Fruit fly (Drosophila melanogaster) whole organism, wandering third instar larva: ENCODE data around the gene Rassf.

ENCODE experiments used
- Abd-B ChIP-seq: fragments of >200 bp; optimal IDR thresholded peaks from 2 replicates; lab custom pipeline; 2017; ENCODE audit warnings: missing biosample characterization, missing genetic modification characterization
- CG32264 ChIP-seq: fragments of 200-800 bp; sonication (Bioruptor generic); optimal IDR thresholded peaks from 2 replicates; lab custom pipeline; 2016; ENCODE audit warnings: missing biosample characterization, missing genetic modification characterization
- CG9705 ChIP-seq: fragments of 200-800 bp; sonication (Bioruptor generic); optimal IDR thresholded peaks from 2 replicates; lab custom pipeline; 2018; ENCODE audit warnings: missing biosample characterization, mild to moderate bottlenecking, missing genetic modification characterization
- CrebA ChIP-seq: fragments of 200-800 bp; sonication (Bioruptor generic); optimal IDR thresholded peaks from 2 replicates; lab custom pipeline; 2016; ENCODE audit warnings: missing biosample characterization, mild to moderate bottlenecking, missing genetic modification characterization, borderline replicate concordance
- Dfd ChIP-seq: fragments of >200 bp; optimal IDR thresholded peaks from 2 replicates; lab custom pipeline; 2017; ENCODE audit warnings: missing biosample characterization, missing genetic modification characterization
- Dif ChIP-seq: fragments of 200-275, 200-300 bp; sonication (Bioruptor generic); optimal IDR thresholded peaks from 2 replicates; lab custom pipeline; 2018; ENCODE audit warnings: missing biosample characterization, missing genetic modification characterization; ENCODE audit not compliant: partially characterized antibody
- GATAd ChIP-seq: sonication (Bioruptor generic); optimal IDR thresholded peaks from 2 replicates; lab custom pipeline; 2016; ENCODE audit warnings: missing biosample characterization, missing genetic modification characterization
- HLH106 ChIP-seq: fragments of 200-800 bp; optimal IDR thresholded peaks from 3 replicates; lab custom pipeline; 2019; ENCODE audit warnings: missing biosample characterization, mild to moderate bottlenecking, missing genetic modification characterization, moderate library complexity
- Hnf4 ChIP-seq: fragments of 200-800 bp; sonication (Bioruptor generic); optimal IDR thresholded peaks from 2 replicates; lab custom pipeline; 2016; ENCODE audit warnings: missing biosample characterization, mild to moderate bottlenecking, missing genetic modification characterization
- Hr78 ChIP-seq: fragments of >200 bp; optimal IDR thresholded peaks from 2 replicates; lab custom pipeline; 2017; ENCODE audit warnings: missing biosample characterization, missing genetic modification characterization
- Hr83 ChIP-seq: fragments of 200-300 bp; sonication (Bioruptor generic); optimal IDR thresholded peaks from 2 replicates; lab custom pipeline; 2016; ENCODE audit warnings: missing biosample characterization, mild to moderate bottlenecking, missing genetic modification characterization, moderate library complexity; ENCODE audit not compliant: poor library complexity, severe bottlenecking
- Jra ChIP-seq: sonication (Bioruptor generic); optimal IDR thresholded peaks from 2 replicates; lab custom pipeline; 2016; ENCODE audit warnings: missing biosample characterization, missing genetic modification characterization
- Mio ChIP-seq: sonication (Bioruptor generic); optimal IDR thresholded peaks from 2 replicates; lab custom pipeline; 2016; ENCODE audit warnings: missing biosample characterization, missing genetic modification characterization
- Myc ChIP-seq: fragments of >200 bp; optimal IDR thresholded peaks from 2 replicates; lab custom pipeline; 2017
- N ChIP-seq: fragments of >200 bp; optimal IDR thresholded peaks from 2 replicates; lab custom pipeline; 2018; ENCODE audit warnings: missing biosample characterization, missing external identifiers, missing genetic modification characterization
- OdsH ChIP-seq: fragments of 200-800 bp; sonication (Bioruptor generic); optimal IDR thresholded peaks from 2 replicates; lab custom pipeline; 2016; ENCODE audit warnings: missing biosample characterization, mild to moderate bottlenecking, missing genetic modification characterization
- Rel ChIP-seq, 2 experiments: fragments of 200-800 bp; sonication (Bioruptor generic) in 1 of 2; optimal IDR thresholded peaks; 2 replicates in 1 of 2; 3 replicates in 1 of 2; lab custom pipeline; 2016 to 2019; ENCODE audit warnings: mild to moderate bottlenecking in 2 of 2, missing biosample characterization in 2 of 2, missing genetic modification characterization in 2 of 2, moderate library complexity in 1 of 2
- Sp1 ChIP-seq: fragments of 200-800 bp; sonication (Bioruptor generic); optimal IDR thresholded peaks from 3 replicates; lab custom pipeline; 2019; ENCODE audit warnings: missing biosample characterization, mild to moderate bottlenecking, missing genetic modification characterization, moderate library complexity
- Vsx2 ChIP-seq: fragments of 200-300, 225-300 bp; sonication (Bioruptor generic); optimal IDR thresholded peaks from 2 replicates; lab custom pipeline; 2018; ENCODE audit warnings: missing biosample characterization, missing genetic modification characterization; ENCODE audit not compliant: partially characterized antibody
- br ChIP-seq: fragments of 200-800 bp; sonication (Bioruptor generic); optimal IDR thresholded peaks from 2 replicates; lab custom pipeline; 2016; ENCODE audit warnings: missing biosample characterization, missing genetic modification characterization
- brk ChIP-seq: fragments of 200-800 bp; sonication (Bioruptor generic); optimal IDR thresholded peaks from 2 replicates; lab custom pipeline; 2016; ENCODE audit warnings: missing biosample characterization, mild to moderate bottlenecking, missing genetic modification characterization
- dl ChIP-seq, 2 experiments: fragments of 175-275, 200-275 bp in 1 of 2; fragments of 200-275 bp in 1 of 2; sonication (Bioruptor generic); optimal IDR thresholded peaks; lab custom pipeline; 2018; ENCODE audit warnings: mild to moderate bottlenecking in 2 of 2, missing biosample characterization in 2 of 2, missing genetic modification characterization in 2 of 2, moderate library complexity in 2 of 2; ENCODE audit not compliant: partially characterized antibody in 2 of 2, insufficient read depth in 1 of 2
- dmrt93B ChIP-seq: fragments of 200-800 bp; sonication (Bioruptor generic); optimal IDR thresholded peaks from 2 replicates; lab custom pipeline; 2018; ENCODE audit warnings: missing biosample characterization, mild to moderate bottlenecking, missing genetic modification characterization
- dsf ChIP-seq: sonication (Bioruptor generic); optimal IDR thresholded peaks from 2 replicates; lab custom pipeline; 2016; ENCODE audit warnings: missing biosample characterization, missing genetic modification characterization, borderline replicate concordance
- ey ChIP-seq: fragments of 200-800 bp; sonication (Bioruptor generic); optimal IDR thresholded peaks from 2 replicates; lab custom pipeline; 2016; ENCODE audit warnings: missing biosample characterization, missing genetic modification characterization
- foxo ChIP-seq, 2 experiments: fragments of 200-800 bp; sonication (Bioruptor generic); optimal IDR thresholded peaks; 2 replicates in 1 of 2; 3 replicates in 1 of 2; lab custom pipeline; 2016 to 2017; ENCODE audit warnings: missing biosample characterization in 2 of 2, missing genetic modification characterization in 2 of 2
- fru ChIP-seq: fragments of 200-800 bp; sonication (Bioruptor generic); optimal IDR thresholded peaks from 3 replicates; lab custom pipeline; 2016; ENCODE audit warnings: missing biosample characterization, mild to moderate bottlenecking, missing genetic modification characterization
- h ChIP-seq: fragments of 200-800 bp; sonication (Bioruptor generic); optimal IDR thresholded peaks from 3 replicates; lab custom pipeline; 2016; ENCODE audit warnings: missing biosample characterization, mild to moderate bottlenecking, missing genetic modification characterization
- jim ChIP-seq: fragments of 175-275, 200-325 bp; sonication (Bioruptor generic); optimal IDR thresholded peaks from 2 replicates; lab custom pipeline; 2016; ENCODE audit warnings: missing biosample characterization, mild to moderate bottlenecking, missing genetic modification characterization
- lola ChIP-seq: fragments of >200 bp; optimal IDR thresholded peaks from 2 replicates; lab custom pipeline; 2017; ENCODE audit warnings: missing biosample characterization, missing genetic modification characterization
- pan ChIP-seq: fragments of >200 bp; optimal IDR thresholded peaks from 2 replicates; lab custom pipeline; 2017
- psq ChIP-seq: fragments of 200-800 bp; sonication (Bioruptor generic); optimal IDR thresholded peaks from 3 replicates; lab custom pipeline; 2017; ENCODE audit warnings: missing biosample characterization, mild to moderate bottlenecking, missing genetic modification characterization, moderate library complexity
- rgr ChIP-seq: fragments of 200-800 bp; sonication (Bioruptor generic); optimal IDR thresholded peaks from 3 replicates; lab custom pipeline; 2016; ENCODE audit warnings: missing biosample characterization, mild to moderate bottlenecking, missing genetic modification characterization
- sage ChIP-seq: fragments of 200-800 bp; sonication (Bioruptor generic); optimal IDR thresholded peaks from 2 replicates; lab custom pipeline; 2016; ENCODE audit warnings: missing biosample characterization, mild to moderate bottlenecking, missing genetic modification characterization
- sv ChIP-seq: fragments of 200-800 bp; sonication (Bioruptor generic); optimal IDR thresholded peaks from 3 replicates; lab custom pipeline; 2016; ENCODE audit warnings: missing biosample characterization, missing genetic modification characterization
- tai ChIP-seq: sonication (Bioruptor generic); optimal IDR thresholded peaks from 2 replicates; lab custom pipeline; 2016; ENCODE audit warnings: missing biosample characterization, missing genetic modification characterization
- usp ChIP-seq: fragments of >200 bp; optimal IDR thresholded peaks from 2 replicates; lab custom pipeline; 2017; ENCODE audit warnings: missing biosample characterization, missing genetic modification characterization
- woc ChIP-seq: sonication (Bioruptor generic); optimal IDR thresholded peaks from 2 replicates; lab custom pipeline; 2016; ENCODE audit warnings: missing biosample characterization, mild to moderate bottlenecking, missing genetic modification characterization

Rassf gene

dm6 chr3R:23117683-23118470 is at the start of gene Rassf, which contains the start of gene CenB1A:
Gene Rassf (minus strand): TSS chr3R:23117931.
Gene CenB1A (plus strand): TSS chr3R:23118400.
- TF ChIP-seq Sp1 (GFP tag; lab: Kevin White, UChicago), result peak; percentile 13
- TF ChIP-seq rgr (GFP tag; lab: Kevin White, UChicago), result peak; percentile 19
- TF ChIP-seq usp, result no peak
- TF ChIP-seq pan (lab: Kevin White, UChicago), result no peak
- peak; percentile 26 for TF ChIP-seq br (GFP tag; lab: Kevin White, UChicago)
- peak in 1 of 2 experiments; percentile 65 for TF ChIP-seq foxo (GFP tag; optimal IDR thresholded peaks at IDR 0.05; lab: Kevin White, UChicago)
- peak; percentile 22 for TF ChIP-seq OdsH
- TF ChIP-seq ey (GFP tag; lab: Kevin White, UChicago), result peak; percentile 2
- TF ChIP-seq jim, result no peak
- peak; percentile 30 for TF ChIP-seq Jra (GFP tag; lab: Kevin White, UChicago)
- TF ChIP-seq h (GFP tag; lab: Kevin White, UChicago), result peak; percentile 36
- TF ChIP-seq Dfd (GFP tag; lab: Kevin White, UChicago), result no peak
- peak; percentile 45 for TF ChIP-seq psq (GFP tag; lab: Kevin White, UChicago)
- TF ChIP-seq dmrt93B (GFP tag; lab: Kevin White, UChicago), result no peak
- TF ChIP-seq CrebA, result no peak
- TF ChIP-seq dsf (GFP tag; lab: Kevin White, UChicago), result no peak
- no peak for TF ChIP-seq dl (GFP tag; optimal IDR thresholded peaks at IDR 0.05; lab: Kevin White, UChicago; ENCODE audit: insufficient read depth in 1 of 2, partially characterized antibody in 2 of 2)
- no peak for TF ChIP-seq Mio (GFP tag; lab: Kevin White, UChicago)
- no peak for TF ChIP-seq brk (GFP tag; lab: Kevin White, UChicago)
- no peak for TF ChIP-seq Hr78 (GFP tag; lab: Kevin White, UChicago)
- no peak for TF ChIP-seq Dif
- TF ChIP-seq Abd-B (GFP tag; lab: Kevin White, UChicago), result no peak
- no peak for TF ChIP-seq GATAd (GFP tag; lab: Kevin White, UChicago)
- peak; percentile 85 for TF ChIP-seq woc
- TF ChIP-seq CG9705 (GFP tag; lab: Kevin White, UChicago), result peak; percentile 8
- no peak for TF ChIP-seq N (GFP tag; lab: Kevin White, UChicago)
- no peak for TF ChIP-seq Vsx2 (GFP tag; lab: Kevin White, UChicago)
- TF ChIP-seq Myc (lab: Kevin White, UChicago), result peak; percentile 99
- TF ChIP-seq sv (GFP tag; lab: Kevin White, UChicago), result peak; percentile 35
- TF ChIP-seq Hnf4 (GFP tag; lab: Kevin White, UChicago), result no peak
- no peak for TF ChIP-seq lola (GFP tag; lab: Kevin White, UChicago)
- TF ChIP-seq Hr83, result peak; percentile 40
- no peak for TF ChIP-seq CG32264 (GFP tag; lab: Kevin White, UChicago)
- peak; percentile 30 for TF ChIP-seq fru (GFP tag; lab: Kevin White, UChicago)
- peak; percentile 54 for TF ChIP-seq HLH106 (tag; lab: Kevin White, UChicago)
- no peak for TF ChIP-seq sage (GFP tag; lab: Kevin White, UChicago)
- no peak for TF ChIP-seq Rel (GFP tag; optimal IDR thresholded peaks at IDR 0.05; lab: Kevin White, UChicago)
- no peak for TF ChIP-seq Rel (tag; optimal IDR thresholded peaks at IDR 0.05; lab: Kevin White, UChicago)
- no peak for TF ChIP-seq tai
- TF ChIP-seq, all 38 proteins: peak for 16

- TF ChIP-seq Abd-B (GFP tag; lab: Kevin White, UChicago), result no peak
- no peak for TF ChIP-seq OdsH
- peak; percentile 90 for TF ChIP-seq Vsx2 (GFP tag; lab: Kevin White, UChicago)
- TF ChIP-seq Rel (GFP tag; optimal IDR thresholded peaks at IDR 0.05; lab: Kevin White, UChicago), result no peak
- TF ChIP-seq Rel (tag; optimal IDR thresholded peaks at IDR 0.05; lab: Kevin White, UChicago), result no peak
- TF ChIP-seq Myc (lab: Kevin White, UChicago), result no peak
Measured at dm6 chr3R:23164630-23165029, 46.9 kb upstream of the Rassf start.
